Fruit fly (Drosophila melanogaster): ENCODE measurements around the gene CG5282.

DNA sequence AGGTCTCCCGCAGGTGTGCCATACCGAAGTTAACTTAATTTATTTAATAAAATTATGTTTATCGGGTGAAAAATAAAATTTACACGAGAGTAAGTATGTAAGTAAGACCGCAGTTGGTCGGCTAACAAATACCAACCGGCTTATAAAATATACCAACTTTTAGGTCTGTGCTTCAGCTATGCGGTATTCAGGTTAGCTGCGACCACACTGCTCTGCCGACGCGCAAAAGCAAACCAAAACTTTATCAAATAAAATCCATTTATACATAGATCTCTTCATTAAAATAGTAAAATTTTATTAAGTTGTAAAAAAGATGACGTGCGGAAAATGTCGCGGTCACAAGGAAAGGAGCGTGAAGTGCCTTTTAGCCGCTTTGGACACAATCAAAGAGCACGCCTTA is 10.2 kb upstream of the CG5282 start, which contains the start of the genes mRpL15 and CtIP:
- no peak for TF ChIP-seq psq (optimal IDR thresholded peaks at IDR 0.05)
- TF ChIP-seq EcR (GFP tag; optimal IDR thresholded peaks at IDR 0.05): no peak
- TF ChIP-seq CG8478 (optimal IDR thresholded peaks at IDR 0.05): no peak
- no peak for TF ChIP-seq usp (GFP tag; optimal IDR thresholded peaks at IDR 0.05)
- TF ChIP-seq Dll (optimal IDR thresholded peaks at IDR 0.05): no peak
